Fruit fly (Drosophila melanogaster) whole organism, wandering third instar larva: ENCODE measurements around the gene CG42307.

ENCODE experiments used
- Dfd ChIP-seq: fragments of >200 bp; optimal IDR thresholded peaks from 2 replicates; lab custom pipeline; 2017; ENCODE audit warnings: missing biosample characterization, missing genetic modification characterization
- HLH106 ChIP-seq: fragments of 200-800 bp; optimal IDR thresholded peaks from 3 replicates; lab custom pipeline; 2019; ENCODE audit warnings: missing biosample characterization, mild to moderate bottlenecking, missing genetic modification characterization, moderate library complexity
- Hr83 ChIP-seq: fragments of 200-300 bp; sonication (Bioruptor generic); optimal IDR thresholded peaks from 2 replicates; lab custom pipeline; 2016; ENCODE audit warnings: missing biosample characterization, mild to moderate bottlenecking, missing genetic modification characterization, moderate library complexity; ENCODE audit not compliant: poor library complexity, severe bottlenecking
- Myc ChIP-seq: fragments of >200 bp; optimal IDR thresholded peaks from 2 replicates; lab custom pipeline; 2017
- OdsH ChIP-seq: fragments of 200-800 bp; sonication (Bioruptor generic); optimal IDR thresholded peaks from 2 replicates; lab custom pipeline; 2016; ENCODE audit warnings: missing biosample characterization, mild to moderate bottlenecking, missing genetic modification characterization
- Sp1 ChIP-seq: fragments of 200-800 bp; sonication (Bioruptor generic); optimal IDR thresholded peaks from 3 replicates; lab custom pipeline; 2019; ENCODE audit warnings: missing biosample characterization, mild to moderate bottlenecking, missing genetic modification characterization, moderate library complexity
- fru ChIP-seq: fragments of 200-800 bp; sonication (Bioruptor generic); optimal IDR thresholded peaks from 3 replicates; lab custom pipeline; 2016; ENCODE audit warnings: missing biosample characterization, mild to moderate bottlenecking, missing genetic modification characterization
- h ChIP-seq: fragments of 200-800 bp; sonication (Bioruptor generic); optimal IDR thresholded peaks from 3 replicates; lab custom pipeline; 2016; ENCODE audit warnings: missing biosample characterization, mild to moderate bottlenecking, missing genetic modification characterization
- pan ChIP-seq: fragments of >200 bp; optimal IDR thresholded peaks from 2 replicates; lab custom pipeline; 2017
- psq ChIP-seq: fragments of 200-800 bp; sonication (Bioruptor generic); optimal IDR thresholded peaks from 3 replicates; lab custom pipeline; 2017; ENCODE audit warnings: missing biosample characterization, mild to moderate bottlenecking, missing genetic modification characterization, moderate library complexity
- rgr ChIP-seq: fragments of 200-800 bp; sonication (Bioruptor generic); optimal IDR thresholded peaks from 3 replicates; lab custom pipeline; 2016; ENCODE audit warnings: missing biosample characterization, mild to moderate bottlenecking, missing genetic modification characterization
- sage ChIP-seq: fragments of 200-800 bp; sonication (Bioruptor generic); optimal IDR thresholded peaks from 2 replicates; lab custom pipeline; 2016; ENCODE audit warnings: missing biosample characterization, mild to moderate bottlenecking, missing genetic modification characterization

DNA sequence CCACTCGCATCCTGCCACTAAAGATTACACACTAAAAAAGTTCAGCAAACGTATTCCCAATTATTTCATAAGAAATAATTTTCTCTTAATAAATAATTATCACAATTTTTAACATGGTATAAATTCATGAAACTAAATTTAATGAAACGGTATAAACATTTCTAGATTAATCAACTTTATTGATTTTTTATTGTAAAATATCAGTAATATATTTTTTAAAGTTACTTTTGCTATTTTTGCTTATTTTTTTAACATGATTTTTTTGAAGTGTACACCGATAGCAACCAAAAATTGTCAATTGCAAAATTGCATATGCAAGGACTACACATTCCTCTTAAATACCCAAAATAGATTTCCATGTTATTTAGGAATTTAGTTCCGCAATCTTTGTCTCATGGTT lies 14.8 kb upstream of the CG42307 start:
- TF ChIP-seq rgr (GFP tag; lab: Kevin White, UChicago), result no peak
- TF ChIP-seq Dfd, result no peak
- TF ChIP-seq HLH106 (tag; lab: Kevin White, UChicago), result no peak
- TF ChIP-seq pan (lab: Kevin White, UChicago), result no peak
- no peak for TF ChIP-seq Sp1 (GFP tag; lab: Kevin White, UChicago)
- no peak for TF ChIP-seq OdsH (GFP tag; lab: Kevin White, UChicago)
- TF ChIP-seq fru, result no peak
- TF ChIP-seq Myc (lab: Kevin White, UChicago), result no peak
- TF ChIP-seq Hr83, result no peak
- no peak for TF ChIP-seq psq (GFP tag; lab: Kevin White, UChicago)
- TF ChIP-seq h (GFP tag; lab: Kevin White, UChicago), result no peak
- no peak for TF ChIP-seq sage (GFP tag; lab: Kevin White, UChicago)
